Fruit fly (Drosophila melanogaster): ENCODE results near the gene Rim.

Gene Rim

dm6 chr3R:17952412-17952811 is 36.0 kb upstream of the Rim start:
- TF ChIP-seq Hr96 (GFP tag; optimal IDR thresholded peaks at IDR 0.05), result no peak
- no peak for TF ChIP-seq CG12768 (GFP tag; optimal IDR thresholded peaks at IDR 0.05)
- TF ChIP-seq Clk (GFP tag; optimal IDR thresholded peaks at IDR 0.05), result no peak
- no peak for TF ChIP-seq CG11617 (GFP tag; optimal IDR thresholded peaks at IDR 0.05)
- no peak for TF ChIP-seq bab1 (GFP tag; optimal IDR thresholded peaks at IDR 0.05)
- no peak for TF ChIP-seq Crg-1 (GFP tag; optimal IDR thresholded peaks at IDR 0.05)
- TF ChIP-seq ovo (GFP tag; optimal IDR thresholded peaks at IDR 0.05), result no peak
- TF ChIP-seq CG5204 (GFP tag; optimal IDR thresholded peaks at IDR 0.05), result no peak
- no peak for TF ChIP-seq CG1620 (GFP tag; optimal IDR thresholded peaks at IDR 0.05)
- TF ChIP-seq CG7045 (GFP tag; optimal IDR thresholded peaks at IDR 0.05), result no peak
- no peak for TF ChIP-seq CG33017 (tag; optimal IDR thresholded peaks at IDR 0.05)
- TF ChIP-seq kay (GFP tag; ENCODE audit: borderline replicate concordance), result no peak
- no peak for TF ChIP-seq CG14711 (tag; optimal IDR thresholded peaks at IDR 0.05)
- no peak for TF ChIP-seq CG7101 (tag; optimal IDR thresholded peaks at IDR 0.05)
- no peak for TF ChIP-seq pad (GFP tag; optimal IDR thresholded peaks at IDR 0.05)
- no peak for TF ChIP-seq cic (GFP tag; optimal IDR thresholded peaks at IDR 0.05)
- no peak for TF ChIP-seq cnc (optimal IDR thresholded peaks at IDR 0.05)
- TF ChIP-seq toe (GFP tag; optimal IDR thresholded peaks at IDR 0.05), result no peak

DNA sequence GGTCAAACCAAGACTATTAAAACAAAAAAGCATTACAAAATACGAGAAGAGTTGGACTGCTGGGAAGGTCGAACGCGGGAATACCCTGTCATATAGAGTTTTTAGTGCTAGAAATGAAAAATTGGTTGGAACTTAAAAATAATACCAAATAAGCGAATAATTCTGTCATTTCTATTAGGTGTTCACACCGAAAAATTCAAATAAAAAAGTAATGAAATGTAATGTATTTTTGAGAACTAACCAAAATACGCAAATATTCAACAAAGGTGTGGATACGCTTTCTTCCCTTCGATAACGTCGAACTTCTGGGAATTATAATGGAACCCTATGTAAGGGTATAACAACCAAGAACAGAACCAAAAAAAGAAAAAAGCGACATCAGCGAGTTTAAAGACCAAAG is 35.4 kb upstream of the Rim start:
- TF ChIP-seq pad (GFP tag; optimal IDR thresholded peaks at IDR 0.05) (no peak), bab1 (GFP tag; optimal IDR thresholded peaks at IDR 0.05) (no peak), Clk (GFP tag; optimal IDR thresholded peaks at IDR 0.05) (no peak), cnc (optimal IDR thresholded peaks at IDR 0.05) (no peak), ovo (GFP tag; optimal IDR thresholded peaks at IDR 0.05) (no peak), tj (GFP tag; optimal IDR thresholded peaks at IDR 0.05) (peak; percentile 29)

DNA sequence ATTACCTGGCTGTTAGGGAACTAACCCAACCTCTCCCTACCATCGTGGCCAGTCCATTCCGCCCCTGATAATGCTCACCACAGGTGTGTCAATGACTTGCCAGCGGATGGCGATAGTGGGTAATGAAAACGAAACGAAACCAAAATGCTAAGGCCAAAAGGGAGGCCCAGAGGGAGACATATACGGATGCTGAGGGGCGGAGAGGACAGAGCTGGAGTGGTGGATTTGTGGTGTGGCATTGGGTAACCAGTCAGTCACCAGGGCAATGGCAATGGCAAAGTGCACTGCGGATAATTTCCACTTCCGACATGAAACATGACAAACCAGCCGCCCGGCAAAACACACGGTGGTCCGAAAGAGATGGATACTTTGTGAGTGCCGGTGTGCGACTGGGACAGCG is 34.9 kb upstream of the Rim start:
- TF ChIP-seq CG1620 (GFP tag; optimal IDR thresholded peaks at IDR 0.05), result no peak

DNA sequence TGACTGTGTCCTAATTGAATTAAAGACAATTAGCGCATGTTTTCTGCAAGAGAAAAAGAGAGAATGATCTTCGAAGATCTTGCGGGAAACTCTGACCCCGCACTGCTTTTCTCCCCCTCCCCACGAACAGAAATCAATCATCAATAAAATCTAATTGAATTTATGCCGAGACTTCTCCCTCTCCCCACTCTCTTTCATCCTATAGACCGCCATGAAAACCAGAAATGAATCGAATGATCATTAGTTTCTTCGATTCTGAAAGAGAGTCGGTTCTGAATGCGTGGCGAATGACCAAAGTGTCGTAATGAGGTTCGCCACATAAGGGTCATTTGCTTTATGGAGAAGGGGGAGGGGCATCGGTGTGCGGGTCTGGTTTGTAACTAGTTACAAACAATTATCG is 34.0 kb upstream of the Rim start:
- TF ChIP-seq Mnt (GFP tag; optimal IDR thresholded peaks at IDR 0.05), result no peak
- TF ChIP-seq kay (GFP tag; ENCODE audit: borderline replicate concordance), result no peak
- TF ChIP-seq tj (GFP tag; optimal IDR thresholded peaks at IDR 0.05), result no peak
- TF ChIP-seq pad (GFP tag; optimal IDR thresholded peaks at IDR 0.05), result no peak
- no peak for TF ChIP-seq toe (GFP tag; optimal IDR thresholded peaks at IDR 0.05)
- TF ChIP-seq CG1620 (GFP tag; optimal IDR thresholded peaks at IDR 0.05), result no peak
- no peak for TF ChIP-seq CG7045 (GFP tag; optimal IDR thresholded peaks at IDR 0.05)
- TF ChIP-seq cnc (optimal IDR thresholded peaks at IDR 0.05), result no peak
- TF ChIP-seq Hr96 (GFP tag; optimal IDR thresholded peaks at IDR 0.05), result no peak

DNA sequence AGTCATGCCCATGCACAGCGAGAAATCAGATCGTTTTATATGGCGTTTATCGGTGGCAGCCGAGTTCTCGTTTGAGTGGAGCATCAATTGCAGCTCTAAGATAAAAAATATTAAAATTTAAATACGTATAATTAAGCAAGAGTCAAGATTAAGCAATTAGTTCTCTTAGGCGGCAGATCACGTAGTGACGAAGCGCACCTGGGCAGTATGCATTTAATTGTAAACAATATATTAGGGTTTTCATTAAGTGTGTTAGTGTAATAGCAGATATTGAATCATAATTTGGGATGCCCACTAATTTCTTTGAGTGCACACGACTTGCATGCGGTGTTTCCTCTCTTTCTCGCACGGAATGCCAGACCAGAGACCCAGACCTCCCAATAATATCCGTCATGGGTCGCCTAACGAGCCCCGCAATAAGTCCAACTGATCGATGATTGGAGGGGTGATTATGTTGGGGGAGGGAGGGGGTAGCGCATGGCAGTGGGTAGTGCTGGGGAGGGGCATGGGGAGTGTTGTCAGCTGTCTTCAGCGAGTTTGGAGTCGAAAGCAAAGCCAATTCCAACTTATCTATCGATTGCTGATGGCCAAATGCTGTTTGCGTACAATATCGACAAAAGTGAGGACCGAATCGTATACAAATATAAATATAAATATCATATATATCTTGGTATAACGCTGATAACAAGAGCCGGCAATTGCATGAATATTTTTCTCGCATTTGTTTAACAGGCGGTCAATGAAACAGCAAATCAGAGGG is 33.2 kb upstream of the Rim start:
- TF ChIP-seq CG1620 (GFP tag; optimal IDR thresholded peaks at IDR 0.05), result peak; percentile 14
- no peak for TF ChIP-seq ovo (GFP tag; optimal IDR thresholded peaks at IDR 0.05)
- peak; percentile 69 for TF ChIP-seq CG12768 (GFP tag; optimal IDR thresholded peaks at IDR 0.05)
- TF ChIP-seq CG5204 (GFP tag; optimal IDR thresholded peaks at IDR 0.05), result peak; percentile 74
- TF ChIP-seq Mnt (GFP tag; optimal IDR thresholded peaks at IDR 0.05), result peak; percentile 17
- TF ChIP-seq cnc (optimal IDR thresholded peaks at IDR 0.05), result peak; percentile 36 to 67
- TF ChIP-seq toe (GFP tag; optimal IDR thresholded peaks at IDR 0.05), result peak; percentile 50
- no peak for TF ChIP-seq cic (GFP tag; optimal IDR thresholded peaks at IDR 0.05)
- peak; percentile 81 for TF ChIP-seq CG7045 (GFP tag; optimal IDR thresholded peaks at IDR 0.05)
- peak; percentile 69 for TF ChIP-seq CG11617 (GFP tag; optimal IDR thresholded peaks at IDR 0.05)
- TF ChIP-seq Hr96 (GFP tag; optimal IDR thresholded peaks at IDR 0.05), result peak; percentile 59
- peak; percentile 49 for TF ChIP-seq CG33017 (tag; optimal IDR thresholded peaks at IDR 0.05)
- no peak for TF ChIP-seq tj (GFP tag; optimal IDR thresholded peaks at IDR 0.05)
- TF ChIP-seq kay (GFP tag; ENCODE audit: borderline replicate concordance), result peak; percentile 24
- peak; percentile 49 for TF ChIP-seq pad (GFP tag; optimal IDR thresholded peaks at IDR 0.05)
- TF ChIP-seq bab1 (GFP tag; optimal IDR thresholded peaks at IDR 0.05), result peak; percentile 65
- peak; percentile 12 for TF ChIP-seq Crg-1 (GFP tag; optimal IDR thresholded peaks at IDR 0.05)
- peak; percentile 72 for TF ChIP-seq Clk (GFP tag; optimal IDR thresholded peaks at IDR 0.05)
- peak; percentile 25 for TF ChIP-seq CG14711 (tag; optimal IDR thresholded peaks at IDR 0.05)
- TF ChIP-seq CG7101 (tag; optimal IDR thresholded peaks at IDR 0.05), result peak; percentile 37

DNA sequence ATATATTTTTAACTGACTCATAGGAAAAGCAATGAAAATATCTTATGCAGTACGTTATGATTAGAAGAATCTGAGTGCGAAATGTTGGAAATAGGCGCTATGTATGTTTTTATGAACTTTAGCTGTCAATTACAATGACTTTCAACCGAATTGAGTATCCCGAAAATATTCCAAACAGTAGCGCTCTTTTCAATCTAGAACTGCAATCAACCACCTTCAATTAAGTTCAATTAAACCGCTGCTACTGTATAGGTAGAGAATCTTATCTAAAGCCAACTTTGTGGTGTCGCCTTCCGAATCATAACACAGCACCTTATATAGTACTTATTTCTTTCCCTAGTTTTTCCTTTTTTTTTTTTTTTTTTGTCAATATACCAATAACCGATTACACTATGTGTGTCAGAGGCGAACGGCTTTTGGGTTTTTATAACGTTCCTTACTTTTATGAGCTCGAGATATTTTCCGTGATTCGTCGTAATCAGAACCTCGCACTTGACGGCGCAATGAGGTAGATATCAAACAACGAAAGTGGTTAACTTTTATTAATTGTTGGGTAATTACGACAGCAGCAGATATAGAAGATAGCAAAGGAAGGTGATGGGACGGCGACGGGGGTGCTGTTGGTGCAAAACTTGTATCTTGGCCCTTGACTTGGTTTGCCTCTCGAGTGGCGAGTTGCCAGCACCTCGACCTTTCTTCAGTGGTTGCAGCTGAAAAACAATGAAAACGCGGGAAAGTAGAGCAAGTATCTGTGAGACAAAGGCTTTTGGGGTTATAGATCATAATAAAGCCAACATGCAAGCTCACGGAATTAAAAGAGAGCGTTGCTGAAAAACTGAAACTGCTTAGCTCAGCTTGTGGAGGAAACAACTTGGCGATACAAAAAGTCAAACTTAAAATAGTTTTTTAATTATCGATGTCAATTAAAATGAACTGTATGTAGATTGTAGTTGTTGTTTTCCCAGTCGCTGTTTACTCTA is 32.1 kb upstream of the Rim start:
- no peak for TF ChIP-seq Mnt (GFP tag; optimal IDR thresholded peaks at IDR 0.05)
- no peak for TF ChIP-seq Clk (GFP tag; optimal IDR thresholded peaks at IDR 0.05)
- TF ChIP-seq kay (GFP tag; ENCODE audit: borderline replicate concordance), result peak; percentile 57
- no peak for TF ChIP-seq CG5204 (GFP tag; optimal IDR thresholded peaks at IDR 0.05)
- TF ChIP-seq toe (GFP tag; optimal IDR thresholded peaks at IDR 0.05), result no peak
- no peak for TF ChIP-seq CG7045 (GFP tag; optimal IDR thresholded peaks at IDR 0.05)
- TF ChIP-seq cnc (optimal IDR thresholded peaks at IDR 0.05), result no peak
- no peak for TF ChIP-seq CG12768 (GFP tag; optimal IDR thresholded peaks at IDR 0.05)
- peak; percentile 84 for TF ChIP-seq tj (GFP tag; optimal IDR thresholded peaks at IDR 0.05)
- no peak for TF ChIP-seq ovo (GFP tag; optimal IDR thresholded peaks at IDR 0.05)
- TF ChIP-seq pad (GFP tag; optimal IDR thresholded peaks at IDR 0.05), result no peak
- no peak for TF ChIP-seq cic (GFP tag; optimal IDR thresholded peaks at IDR 0.05)

Measured in whole organism, adult.